Worm (Caenorhabditis elegans) whole organism, late embryonic: ENCODE measurements around the gene srg-54.

Experiments
- C38D4.7 ChIP-seq: fragments of 200-800 bp; sonication (Bioruptor generic); optimal IDR thresholded peaks from 2 replicates; lab custom pipeline; 2018; ENCODE audit warnings: mild to moderate bottlenecking, missing genetic modification characterization, moderate library complexity, missing compliant biosample characterization
- K02D7.2 ChIP-seq: sonication (generic microtip); optimal IDR thresholded peaks from 2 replicates; lab custom pipeline; 2017; ENCODE audit warnings: mild to moderate bottlenecking, missing genetic modification characterization, missing compliant biosample characterization
- K09A11.1 ChIP-seq: sonication (generic microtip); optimal IDR thresholded peaks from 2 replicates; lab custom pipeline; 2017; ENCODE audit warnings: antibody characterized with exemption, mild to moderate bottlenecking, missing genetic modification characterization, missing compliant biosample characterization; ENCODE audit not compliant: insufficient read depth
- Y22D7AL.16 ChIP-seq: sonication (generic microtip); optimal IDR thresholded peaks from 2 replicates; lab custom pipeline; 2016; ENCODE audit warnings: missing genetic modification characterization, missing compliant biosample characterization
- ahr-1 ChIP-seq: sonication (generic microtip); optimal IDR thresholded peaks from 2 replicates; lab custom pipeline; 2016; ENCODE audit warnings: missing genetic modification characterization, missing compliant biosample characterization
- ceh-14 ChIP-seq: sonication (generic microtip); optimal IDR thresholded peaks from 2 replicates; lab custom pipeline; 2016; ENCODE audit warnings: missing genotype, missing genetic modification characterization, missing compliant biosample characterization
- ceh-18 ChIP-seq: sonication (generic microtip); optimal IDR thresholded peaks from 2 replicates; lab custom pipeline; 2016; ENCODE audit warnings: missing genetic modification characterization, missing compliant biosample characterization
- ceh-19 ChIP-seq: fragments of 200-800 bp; sonication (Bioruptor generic); optimal IDR thresholded peaks from 2 replicates; lab custom pipeline; 2018; ENCODE audit warnings: mild to moderate bottlenecking, missing genetic modification characterization, missing compliant biosample characterization
- ceh-2 ChIP-seq: sonication (generic microtip); optimal IDR thresholded peaks from 2 replicates; lab custom pipeline; 2016; ENCODE audit warnings: missing genotype, missing genetic modification characterization, missing compliant biosample characterization
- ceh-22 ChIP-seq: sonication (generic microtip); optimal IDR thresholded peaks from 2 replicates; lab custom pipeline; 2017; ENCODE audit warnings: missing biosample characterization, missing genetic modification characterization
- ceh-48 ChIP-seq: sonication (generic microtip); optimal IDR thresholded peaks from 2 replicates; lab custom pipeline; 2016; ENCODE audit warnings: missing genetic modification characterization, inconsistent platforms, missing compliant biosample characterization
- dmd-4 ChIP-seq: sonication (generic microtip); optimal IDR thresholded peaks from 2 replicates; lab custom pipeline; 2016; ENCODE audit warnings: borderline replicate concordance, missing genetic modification characterization, missing compliant biosample characterization
- dve-1 ChIP-seq: sonication (generic microtip); optimal IDR thresholded peaks from 2 replicates; lab custom pipeline; 2017; ENCODE audit warnings: antibody characterized with exemption, mild to moderate bottlenecking, missing genetic modification characterization, missing compliant biosample characterization
- elt-2 ChIP-seq: sonication (generic microtip); optimal IDR thresholded peaks from 2 replicates; lab custom pipeline; 2016; ENCODE audit warnings: missing genetic modification reagents, missing genetic modification characterization, missing compliant biosample characterization
- ets-4 ChIP-seq: sonication (generic microtip); optimal IDR thresholded peaks from 2 replicates; lab custom pipeline; 2016; ENCODE audit warnings: missing genetic modification characterization, missing compliant biosample characterization
- eyg-1 ChIP-seq: sonication (generic microtip); optimal IDR thresholded peaks from 2 replicates; lab custom pipeline; 2016; ENCODE audit warnings: missing genotype, missing genetic modification characterization, missing compliant biosample characterization
- fax-1 ChIP-seq: sonication (generic microtip); optimal IDR thresholded peaks from 2 replicates; lab custom pipeline; 2016; ENCODE audit warnings: missing genotype, missing genetic modification characterization, missing compliant biosample characterization
- fkh-10 ChIP-seq: fragments of 150-350 bp; optimal IDR thresholded peaks from 2 replicates; lab custom pipeline; 2014; ENCODE audit warnings: missing biosample characterization, missing genetic modification reagents, missing genetic modification characterization
- fkh-6 ChIP-seq: sonication (generic microtip); optimal IDR thresholded peaks from 2 replicates; lab custom pipeline; 2016; ENCODE audit warnings: missing genetic modification characterization, missing compliant biosample characterization
- gmeb-2 ChIP-seq: sonication (generic microtip); optimal IDR thresholded peaks from 2 replicates; lab custom pipeline; 2016; ENCODE audit warnings: missing genetic modification characterization, inconsistent platforms, missing compliant biosample characterization
- hlh-13 ChIP-seq: fragments of 200-800 bp; sonication (Bioruptor generic); optimal IDR thresholded peaks from 2 replicates; lab custom pipeline; 2018; ENCODE audit warnings: mild to moderate bottlenecking, missing genetic modification characterization, missing compliant biosample characterization
- hlh-15 ChIP-seq: sonication (generic microtip); optimal IDR thresholded peaks from 2 replicates; lab custom pipeline; 2016; ENCODE audit warnings: missing genetic modification characterization, missing compliant biosample characterization
- hlh-6 ChIP-seq: sonication (generic microtip); optimal IDR thresholded peaks from 2 replicates; lab custom pipeline; 2016; ENCODE audit warnings: missing genotype, missing genetic modification characterization, missing compliant biosample characterization
- lim-6 ChIP-seq: sonication (generic microtip); optimal IDR thresholded peaks from 2 replicates; lab custom pipeline; 2016; ENCODE audit warnings: missing genetic modification characterization, missing compliant biosample characterization
- lin-11 ChIP-seq: fragments of 200-800 bp; sonication (Bioruptor generic); optimal IDR thresholded peaks from 2 replicates; lab custom pipeline; 2018; ENCODE audit warnings: mild to moderate bottlenecking, missing genetic modification characterization, missing compliant biosample characterization
- madf-2 ChIP-seq: sonication (generic microtip); optimal IDR thresholded peaks from 2 replicates; lab custom pipeline; 2017; ENCODE audit warnings: missing genetic modification characterization, missing compliant biosample characterization
- mec-3 ChIP-seq: sonication (generic microtip); optimal IDR thresholded peaks from 2 replicates; lab custom pipeline; 2016; ENCODE audit warnings: borderline replicate concordance, missing genetic modification characterization, missing compliant biosample characterization
- pag-3 ChIP-seq: sonication (generic microtip); optimal IDR thresholded peaks from 2 replicates; lab custom pipeline; 2016; ENCODE audit warnings: missing compliant biosample characterization, missing genetic modification characterization, borderline replicate concordance
- pat-9 ChIP-seq: fragments of 200-800 bp; sonication (Bioruptor generic); optimal IDR thresholded peaks from 2 replicates; lab custom pipeline; 2018; ENCODE audit warnings: mild to moderate bottlenecking, missing genetic modification characterization, moderate library complexity, missing compliant biosample characterization
- pax-1 ChIP-seq: fragments of 150-350 bp; optimal IDR thresholded peaks from 2 replicates; lab custom pipeline; 2014; ENCODE audit warnings: missing biosample characterization, missing genetic modification characterization
- pha-4 ChIP-seq: fragments of 150-350 bp; optimal IDR thresholded peaks from 2 replicates; lab custom pipeline; 2018; ENCODE audit warnings: missing biosample characterization, missing genetic modification reagents, missing genetic modification characterization
- pqm-1 ChIP-seq: sonication (generic microtip); optimal IDR thresholded peaks from 2 replicates; lab custom pipeline; 2016; ENCODE audit warnings: missing genetic modification characterization, missing compliant biosample characterization
- pros-1 ChIP-seq: fragments of 150-350 bp; optimal IDR thresholded peaks from 2 replicates; lab custom pipeline; 2014; ENCODE audit warnings: missing biosample characterization, missing genetic modification reagents, missing genetic modification characterization
- sdc-2 ChIP-seq: sonication (generic microtip); optimal IDR thresholded peaks from 2 replicates; lab custom pipeline; 2016; ENCODE audit warnings: missing genotype, missing genetic modification characterization, missing compliant biosample characterization
- sox-2 ChIP-seq: fragments of 200-800 bp; sonication (Bioruptor generic); IDR thresholded peaks from 2 replicates; pipeline ENCODE4 v1.3.6; 2022; ENCODE audit warnings: missing genetic modification reagents, missing genetic modification characterization, missing compliant biosample characterization
- sox-4 ChIP-seq: sonication (generic microtip); optimal IDR thresholded peaks from 2 replicates; lab custom pipeline; 2017; ENCODE audit warnings: mild to moderate bottlenecking, missing genetic modification characterization, inconsistent platforms, missing compliant biosample characterization
- tbx-2 ChIP-seq: sonication (generic microtip); optimal IDR thresholded peaks from 2 replicates; lab custom pipeline; 2016; ENCODE audit warnings: missing genetic modification characterization, missing compliant biosample characterization
- tbx-7 ChIP-seq: sonication (generic microtip); optimal IDR thresholded peaks from 2 replicates; lab custom pipeline; 2016; ENCODE audit warnings: missing genotype, missing genetic modification characterization, missing compliant biosample characterization
- ttx-3 ChIP-seq: sonication (generic microtip); optimal IDR thresholded peaks from 2 replicates; lab custom pipeline; 2016; ENCODE audit warnings: missing genetic modification reagents, missing genetic modification characterization, missing compliant biosample characterization
- unc-3 ChIP-seq, 2 experiments: fragments of 200-800 bp in 1 of 2; sonication (Bioruptor generic) in 1 of 2; sonication (generic microtip) in 1 of 2; conservative IDR thresholded peaks in 1 of 2; optimal IDR thresholded peaks in 1 of 2; 2 replicates each; pipeline versions ENCODE4 v1.3.6 to Lab custom; 2016 to 2022; ENCODE audit warnings: missing compliant biosample characterization in 2 of 2, missing genetic modification characterization in 2 of 2, missing genetic modification reagents in 1 of 2
- unc-86 ChIP-seq: sonication (generic microtip); optimal IDR thresholded peaks from 2 replicates; lab custom pipeline; 2016; ENCODE audit warnings: missing genetic modification characterization, missing compliant biosample characterization
- zip-5 ChIP-seq: sonication (generic microtip); optimal IDR thresholded peaks from 2 replicates; lab custom pipeline; 2016; ENCODE audit warnings: missing genetic modification characterization, missing compliant biosample characterization

The srg-54 gene

DNA sequence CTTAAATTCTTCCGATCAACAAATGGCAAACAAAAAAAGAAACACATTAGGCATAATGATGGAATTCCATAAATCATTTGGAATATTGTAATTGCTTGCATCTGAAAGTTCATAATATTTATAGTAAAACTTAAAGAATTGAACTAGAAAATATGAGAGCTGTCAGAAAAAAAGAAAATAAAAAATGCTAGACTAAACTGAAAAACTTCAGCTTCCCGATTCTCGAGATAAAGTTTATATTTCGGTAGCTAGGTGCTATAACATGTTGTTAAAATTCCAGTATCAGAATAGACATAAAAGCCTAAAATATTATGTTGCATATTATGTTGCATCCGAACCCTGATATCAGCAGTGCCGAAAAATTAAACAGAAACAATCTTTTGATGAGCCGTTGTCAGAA is at the start of gene srg-54:
TSS of gene srg-54 (minus strand) at position 101 of the 400 bp plus-strand sequence.
- TF ChIP-seq fkh-10 (GFP tag; lab: Kevin White, UChicago) (no peak), hlh-6 (no peak), pat-9 (tag; lab: Kevin White, UChicago) (no peak), tbx-2 (tag; lab: Kevin White, UChicago) (no peak), pax-1 (tag; lab: Kevin White, UChicago) (no peak), gmeb-2 (tag; lab: Kevin White, UChicago) (no peak), pha-4 (tag; lab: Kevin White, UChicago) (no peak)

DNA sequence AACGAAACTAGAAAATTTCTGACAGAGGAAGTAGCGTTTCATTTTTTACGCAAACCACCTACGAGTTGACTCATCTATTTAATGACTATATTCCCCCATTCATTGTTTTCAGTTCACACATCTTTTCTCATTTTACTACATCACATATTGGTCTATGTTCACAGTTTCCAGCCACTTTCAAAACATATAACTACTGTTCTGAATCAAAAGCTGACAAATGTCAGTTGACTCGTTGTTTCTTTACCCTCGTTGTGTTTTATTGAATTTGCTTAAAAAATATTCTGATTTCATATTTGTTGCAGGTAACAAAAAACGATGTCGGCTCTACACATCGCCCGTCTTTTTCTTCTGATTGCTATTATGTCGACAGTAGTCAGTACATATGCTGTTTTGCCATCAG is 47.1 kb upstream of the srg-54 start, which contains the start of gene nlp-59:
TSS of gene nlp-59 (plus strand) at position 301 of the 400 bp plus-strand sequence.
- TF ChIP-seq eyg-1 (tag; lab: Kevin White, UChicago): no peak
- TF ChIP-seq C38D4.7 (GFP tag; lab: Kevin White, UChicago): no peak
- no peak for TF ChIP-seq ceh-14 (tag; lab: Kevin White, UChicago)
- TF ChIP-seq ttx-3 (tag; lab: Kevin White, UChicago): no peak
- no peak for TF ChIP-seq sox-2 (GFP tag; lab: Robert Waterston, UW)
- TF ChIP-seq ahr-1: no peak
- no peak for TF ChIP-seq pqm-1 (tag; lab: Kevin White, UChicago)
- no peak for TF ChIP-seq hlh-13
- no peak for TF ChIP-seq sox-4 (tag; lab: Kevin White, UChicago)
- TF ChIP-seq ceh-48 (tag; lab: Kevin White, UChicago): no peak
- no peak for TF ChIP-seq Y22D7AL.16 (tag; lab: Kevin White, UChicago)
- TF ChIP-seq zip-5 (tag; lab: Kevin White, UChicago): no peak
- TF ChIP-seq ets-4 (tag; lab: Kevin White, UChicago): no peak
- TF ChIP-seq dmd-4 (tag; lab: Kevin White, UChicago): no peak
- TF ChIP-seq hlh-15 (tag; lab: Kevin White, UChicago): no peak
- TF ChIP-seq madf-2 (tag; lab: Kevin White, UChicago): no peak
- no peak for TF ChIP-seq pag-3 (tag; lab: Kevin White, UChicago)

DNA sequence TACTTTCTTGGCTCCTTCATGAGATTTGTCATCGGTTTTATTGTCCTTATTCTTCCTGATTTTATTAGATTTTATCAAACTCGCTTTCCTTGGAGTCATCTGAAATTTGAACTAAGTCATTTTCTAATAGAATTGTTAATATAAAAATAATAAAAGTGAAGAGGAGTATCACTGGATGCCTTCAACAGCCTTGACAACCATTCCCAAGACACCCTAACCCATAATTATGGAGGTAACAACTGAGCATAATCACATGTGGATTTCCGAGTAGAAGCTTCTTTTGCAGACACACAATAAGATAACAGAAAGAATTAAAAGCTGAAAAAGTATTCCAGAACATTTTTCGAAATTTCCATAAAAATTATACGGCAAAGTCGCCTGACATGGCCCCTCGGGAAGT is 31.7 kb upstream of the srg-54 start, which contains the start of gene F02D8.9:
TSS of gene F02D8.9 (minus strand) at position 101 of the 400 bp plus-strand sequence.
- TF ChIP-seq dmd-4 (tag; lab: Kevin White, UChicago) (no peak), unc-3 (GFP tag; conservative IDR thresholded peaks at IDR 0.05; lab: Robert Waterston, UW) (no peak), unc-3 (tag; optimal IDR thresholded peaks at IDR 0.05; lab: Kevin White, UChicago) (no peak), fkh-10 (GFP tag; lab: Kevin White, UChicago) (no peak), pat-9 (tag; lab: Kevin White, UChicago) (no peak), sdc-2 (no peak), ceh-2 (tag; lab: Kevin White, UChicago) (no peak), ceh-19 (GFP tag; lab: Kevin White, UChicago) (no peak), K02D7.2 (tag; lab: Kevin White, UChicago) (no peak), C38D4.7 (GFP tag; lab: Kevin White, UChicago) (no peak), lim-6 (tag; lab: Kevin White, UChicago) (no peak), fax-1 (no peak), Y22D7AL.16 (tag; lab: Kevin White, UChicago) (no peak)
- TF ChIP-seq, all 69 proteins: peak for 0

DNA sequence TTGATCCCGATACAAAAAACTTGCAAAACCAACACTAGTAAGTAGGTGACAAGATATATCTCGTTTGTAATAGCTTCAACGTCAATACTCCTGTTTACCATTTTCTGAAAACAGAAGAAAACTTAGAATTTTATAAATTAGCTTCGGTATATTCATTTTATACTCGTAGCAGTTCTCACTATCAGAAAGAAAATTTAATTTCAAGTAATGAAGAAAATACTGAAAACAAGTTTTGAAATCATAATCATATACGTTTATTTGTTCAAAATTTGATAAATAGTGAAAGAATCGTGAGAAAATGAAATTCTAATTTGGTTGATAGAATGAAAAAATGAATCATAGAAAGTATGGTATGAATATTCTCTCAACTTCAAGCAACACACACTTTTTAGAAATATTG is 30.6 kb upstream of the srg-54 start, which contains the start of gene C30G7.5:
TSS of gene C30G7.5 (minus strand) at position 101 of the 400 bp plus-strand sequence.
- TF ChIP-seq pros-1 (tag; lab: Kevin White, UChicago): no peak
- no peak for TF ChIP-seq gmeb-2 (tag; lab: Kevin White, UChicago)
- TF ChIP-seq ceh-18 (tag; lab: Kevin White, UChicago): no peak
- no peak for TF ChIP-seq fkh-6 (tag; lab: Kevin White, UChicago)
- no peak for TF ChIP-seq ceh-22 (tag; lab: Kevin White, UChicago)
- no peak for TF ChIP-seq dve-1 (tag; lab: Kevin White, UChicago)
- no peak for TF ChIP-seq pha-4 (tag; lab: Kevin White, UChicago)
- TF ChIP-seq fkh-10 (GFP tag; lab: Kevin White, UChicago): no peak
- TF ChIP-seq K09A11.1: no peak
- TF ChIP-seq mec-3: no peak
- TF ChIP-seq ahr-1: no peak
- no peak for TF ChIP-seq lin-11 (tag; lab: Kevin White, UChicago)
- TF ChIP-seq unc-86: no peak
- TF ChIP-seq tbx-7 (tag; lab: Kevin White, UChicago): no peak
- no peak for TF ChIP-seq elt-2
- TF ChIP-seq zip-5 (tag; lab: Kevin White, UChicago): no peak
- TF ChIP-seq C38D4.7 (GFP tag; lab: Kevin White, UChicago): no peak
- no peak for TF ChIP-seq Y22D7AL.16 (tag; lab: Kevin White, UChicago)
- no peak for TF ChIP-seq hlh-15 (tag; lab: Kevin White, UChicago)
- TF ChIP-seq ets-4 (tag; lab: Kevin White, UChicago): no peak
